Worm (Caenorhabditis elegans) whole organism, L2 larva: Measurements from ENCODE around the gene srh-244.

Experiments
- elt-1 ChIP-seq: fragments of 150-350 bp; optimal IDR thresholded peaks from 2 replicates; lab custom pipeline; 2014; ENCODE audit warnings: missing biosample characterization, missing genetic modification characterization
- elt-3 ChIP-seq: sonication (generic microtip); optimal IDR thresholded peaks from 2 replicates; lab custom pipeline; 2017; ENCODE audit warnings: missing biosample characterization, missing genetic modification characterization
- unc-39 ChIP-seq: fragments of 150-350 bp; optimal IDR thresholded peaks from 2 replicates; lab custom pipeline; 2014; ENCODE audit warnings: missing biosample characterization, missing genetic modification characterization

ce11 chrV:7386052-7386573 is 42.5 kb downstream of the srh-244 start, which contains the start of gene srp-6:
- TF ChIP-seq elt-1 (tag; lab: Kevin White, UChicago): no peak
- no peak for TF ChIP-seq elt-3
- TF ChIP-seq unc-39 (tag; lab: Kevin White, UChicago): no peak
